Fruit fly (Drosophila melanogaster) whole organism, embryonic: ENCODE results near the gene Fpgs1.

Experiments used
- Aef1 ChIP-seq: fragments of 200-800 bp; sonication (Bioruptor generic); IDR thresholded peaks from 3 replicates; pipeline ENCODE4 v1.3.6; 2022; ENCODE audit warnings: missing biosample characterization, missing genetic modification characterization
- Atf-2 ChIP-seq: fragments of 200-800 bp; sonication (Bioruptor generic); optimal IDR thresholded peaks from 2 replicates; lab custom pipeline; 2016; ENCODE audit warnings: missing biosample characterization, missing genetic modification characterization
- Bdp1 ChIP-seq: fragments of 200-800 bp; sonication (Bioruptor generic); optimal IDR thresholded peaks from 3 replicates; lab custom pipeline; 2016; ENCODE audit warnings: missing biosample characterization, missing genetic modification characterization
- C15 ChIP-seq: fragments of 200-800 bp; sonication (Bioruptor generic); IDR thresholded peaks from 3 replicates; pipeline ENCODE4 v1.3.6; 2022; ENCODE audit warnings: missing biosample characterization, missing genetic modification characterization
- CG12659 ChIP-seq: fragments of 200-800 bp; sonication (Bioruptor generic); optimal IDR thresholded peaks from 3 replicates; lab custom pipeline; 2017; ENCODE audit warnings: mild to moderate bottlenecking, missing biosample characterization, missing genetic modification reagents, missing genetic modification characterization
- CG13775 ChIP-seq: fragments of 200-800 bp; sonication (Bioruptor generic); optimal IDR thresholded peaks from 3 replicates; lab custom pipeline; 2017; ENCODE audit warnings: missing biosample characterization, mild to moderate bottlenecking, missing genetic modification characterization
- CG15073 ChIP-seq: fragments of 200-800 bp; sonication (Bioruptor generic); optimal IDR thresholded peaks from 2 replicates; lab custom pipeline; 2016; ENCODE audit warnings: missing biosample characterization, missing genetic modification characterization
- CG15269 ChIP-seq: fragments of 200-800 bp; sonication (Bioruptor generic); optimal IDR thresholded peaks from 2 replicates; lab custom pipeline; 2018; ENCODE audit warnings: missing biosample characterization, mild to moderate bottlenecking, missing genetic modification characterization, moderate library complexity
- CG17359 ChIP-seq: fragments of 200-800 bp; sonication (Bioruptor generic); optimal IDR thresholded peaks from 3 replicates; lab custom pipeline; 2018; ENCODE audit warnings: missing biosample characterization, mild to moderate bottlenecking, missing genetic modification characterization, moderate library complexity
- CG17829 ChIP-seq: fragments of 200-800 bp; optimal IDR thresholded peaks from 2 replicates; lab custom pipeline; 2019; ENCODE audit warnings: missing biosample characterization, mild to moderate bottlenecking, missing genetic modification characterization, moderate library complexity
- CG1832 ChIP-seq: fragments of 200-800 bp; sonication (Bioruptor generic); optimal IDR thresholded peaks from 2 replicates; lab custom pipeline; 2017; ENCODE audit warnings: missing biosample characterization, mild to moderate bottlenecking, missing genetic modification characterization, inconsistent platforms
- CG18599 ChIP-seq: fragments of 200-800 bp; sonication (Bioruptor generic); optimal IDR thresholded peaks from 3 replicates; lab custom pipeline; 2017; ENCODE audit warnings: missing biosample characterization, missing genetic modification characterization, mild to moderate bottlenecking, moderate library complexity, missing genetic modification reagents
- CG34422 ChIP-seq: fragments of 200-800 bp; sonication (Bioruptor generic); IDR thresholded peaks from 3 replicates; pipeline ENCODE4 v1.3.6; 2022; ENCODE audit warnings: missing biosample characterization, missing genetic modification characterization
- CG43689 ChIP-seq: fragments of 200-800 bp; sonication (Bioruptor generic); IDR thresholded peaks from 2 replicates; pipeline ENCODE4 v1.3.6; 2022; ENCODE audit warnings: missing biosample characterization, missing genetic modification characterization
- CG6791 ChIP-seq: fragments of 200-800 bp; sonication (Bioruptor generic); IDR thresholded peaks from 3 replicates; pipeline ENCODE4 v1.3.6; 2022; ENCODE audit warnings: missing biosample characterization, missing genetic modification characterization; ENCODE audit not compliant: partially characterized antibody
- CG7839 ChIP-seq: fragments of 200-800 bp; sonication (Bioruptor generic); optimal IDR thresholded peaks from 3 replicates; lab custom pipeline; 2018; ENCODE audit warnings: missing biosample characterization, mild to moderate bottlenecking, missing genetic modification characterization, moderate library complexity
- CG7963 ChIP-seq: fragments of 200-800 bp; sonication (Bioruptor generic); IDR thresholded peaks from 3 replicates; pipeline ENCODE4 v1.3.6; 2022; ENCODE audit warnings: missing biosample characterization, missing genetic modification characterization; ENCODE audit not compliant: partially characterized antibody
- CG8924 ChIP-seq: fragments of 200-800 bp; optimal IDR thresholded peaks from 3 replicates; lab custom pipeline; 2019; ENCODE audit warnings: missing biosample characterization, mild to moderate bottlenecking, missing genetic modification characterization, moderate library complexity
- CG9727 ChIP-seq: fragments of 200-800 bp; sonication (Bioruptor generic); optimal IDR thresholded peaks from 3 replicates; lab custom pipeline; 2017; ENCODE audit warnings: missing biosample characterization, mild to moderate bottlenecking, missing genetic modification characterization
- Chrac-16 ChIP-seq: fragments of 200-800 bp; sonication (Bioruptor generic); optimal IDR thresholded peaks from 3 replicates; lab custom pipeline; 2016; ENCODE audit warnings: missing biosample characterization, missing genetic modification characterization
- Dek ChIP-seq: fragments of 200-800 bp; sonication (Bioruptor generic); optimal IDR thresholded peaks from 3 replicates; lab custom pipeline; 2019; ENCODE audit warnings: missing biosample characterization, mild to moderate bottlenecking, missing genetic modification characterization, moderate library complexity
- Gug ChIP-seq: fragments of 200-800 bp; sonication (Bioruptor generic); IDR thresholded peaks from 4 replicates; pipeline ENCODE4 v1.3.6; 2022; ENCODE audit warnings: missing biosample characterization, missing genetic modification characterization
- Lpt ChIP-seq: fragments of >200 bp; optimal IDR thresholded peaks from 2 replicates; lab custom pipeline; 2018; ENCODE audit warnings: missing biosample characterization, missing genetic modification characterization
- Pdp1 ChIP-seq, 2 experiments: fragments of 200-800 bp; sonication (Bioruptor generic); optimal IDR thresholded peaks; 3 replicates each; lab custom pipeline; 2016; ENCODE audit warnings: missing biosample characterization in 2 of 2, missing genetic modification characterization in 2 of 2, mild to moderate bottlenecking in 1 of 2, moderate library complexity in 1 of 2
- Sox102F ChIP-seq: fragments of 200-800 bp; sonication (Bioruptor generic); optimal IDR thresholded peaks from 2 replicates; lab custom pipeline; 2018; ENCODE audit warnings: missing biosample characterization, mild to moderate bottlenecking, missing genetic modification characterization, moderate library complexity
- Sry-β ChIP-seq: fragments of 200-800 bp; sonication (Bioruptor generic); optimal IDR thresholded peaks from 2 replicates; lab custom pipeline; 2018; ENCODE audit warnings: missing biosample characterization, mild to moderate bottlenecking, missing genetic modification characterization, moderate library complexity
- ato ChIP-seq: fragments of 200-800 bp; sonication (Bioruptor generic); IDR thresholded peaks from 2 replicates; pipeline ENCODE4 v1.3.6; 2022; ENCODE audit warnings: missing biosample characterization, missing genetic modification characterization; ENCODE audit not compliant: partially characterized antibody
- bsh ChIP-seq, 2 experiments: fragments of 200-800 bp; sonication (Bioruptor generic); optimal IDR thresholded peaks; 2 replicates each; lab custom pipeline; 2017 to 2018; ENCODE audit warnings: mild to moderate bottlenecking in 2 of 2, missing biosample characterization in 2 of 2, missing genetic modification characterization in 2 of 2, moderate library complexity in 1 of 2
- cg ChIP-seq: fragments of 200-800 bp; sonication (Bioruptor generic); optimal IDR thresholded peaks from 3 replicates; lab custom pipeline; 2019; ENCODE audit warnings: missing biosample characterization, mild to moderate bottlenecking, missing genetic modification characterization, moderate library complexity
- ci ChIP-seq: fragments of 200-800 bp; sonication (Bioruptor generic); IDR thresholded peaks from 3 replicates; pipeline ENCODE4 v1.3.6; 2022; ENCODE audit warnings: missing biosample characterization, missing genetic modification characterization
- eve ChIP-seq, 2 experiments: fragments of >200 bp; optimal IDR thresholded peaks; 2 replicates each; lab custom pipeline; 2017; ENCODE audit warnings: missing biosample characterization in 2 of 2, missing genetic modification characterization in 2 of 2
- ewg ChIP-seq: fragments of 200-800 bp; sonication (Bioruptor generic); optimal IDR thresholded peaks from 3 replicates; lab custom pipeline; 2017; ENCODE audit warnings: mild to moderate bottlenecking, missing biosample characterization, missing genetic modification reagents, missing genetic modification characterization
- fd96Cb ChIP-seq: fragments of 200-800 bp; sonication (Bioruptor generic); optimal IDR thresholded peaks from 2 replicates; lab custom pipeline; 2018; ENCODE audit warnings: missing biosample characterization, mild to moderate bottlenecking, missing genetic modification characterization, moderate library complexity
- gsb ChIP-seq: fragments of 200-800 bp; sonication (Bioruptor generic); IDR thresholded peaks from 2 replicates; pipeline ENCODE4 v1.3.6; 2022; ENCODE audit warnings: missing biosample characterization, missing genetic modification characterization
- hkb ChIP-seq, 2 experiments: fragments of 200-800 bp in 1 of 2; fragments of >200 bp in 1 of 2; sonication (Bioruptor generic) in 1 of 2; IDR thresholded peaks in 1 of 2; optimal IDR thresholded peaks in 1 of 2; 2 replicates each; pipeline versions ENCODE4 v1.3.6 to Lab custom; 2017 to 2022; ENCODE audit warnings: missing biosample characterization in 1 of 2, missing genetic modification characterization in 1 of 2
- kni ChIP-seq: fragments of 200-800 bp; sonication (Bioruptor generic); optimal IDR thresholded peaks from 3 replicates; lab custom pipeline; 2017; ENCODE audit warnings: mild to moderate bottlenecking, missing biosample characterization, missing genetic modification reagents, missing genetic modification characterization
- knrl ChIP-seq: fragments of 200-800 bp; sonication (Bioruptor generic); IDR thresholded peaks from 3 replicates; pipeline ENCODE4 v1.3.6; 2022; ENCODE audit warnings: missing biosample characterization, missing genetic modification characterization; ENCODE audit not compliant: partially characterized antibody
- lab ChIP-seq: fragments of 200-800 bp; sonication (Bioruptor generic); optimal IDR thresholded peaks from 3 replicates; lab custom pipeline; 2017; ENCODE audit warnings: missing biosample characterization, missing genetic modification characterization, mild to moderate bottlenecking, moderate library complexity, missing genetic modification reagents
- lmd ChIP-seq: fragments of 200-800 bp; sonication (Bioruptor generic); IDR thresholded peaks from 2 replicates; pipeline ENCODE4 v1.3.6; 2022; ENCODE audit warnings: missing biosample characterization, missing genetic modification characterization
- mld ChIP-seq: fragments of 200-800 bp; sonication (Bioruptor generic); IDR thresholded peaks from 3 replicates; pipeline ENCODE4 v1.3.6; 2022; ENCODE audit warnings: missing biosample characterization, missing genetic modification characterization; ENCODE audit not compliant: partially characterized antibody
- nom ChIP-seq: fragments of 200-800 bp; sonication (Bioruptor generic); optimal IDR thresholded peaks from 2 replicates; lab custom pipeline; 2017; ENCODE audit warnings: missing biosample characterization, missing genetic modification characterization, mild to moderate bottlenecking, moderate library complexity, missing genetic modification reagents
- pho ChIP-seq: fragments of 200-800 bp; sonication (Bioruptor generic); optimal IDR thresholded peaks from 2 replicates; lab custom pipeline; 2016; ENCODE audit warnings: missing biosample characterization, missing genetic modification characterization
- pita ChIP-seq: fragments of 200-800 bp; sonication (Bioruptor generic); optimal IDR thresholded peaks from 2 replicates; lab custom pipeline; 2017; ENCODE audit warnings: missing biosample characterization, mild to moderate bottlenecking, missing genetic modification characterization
- salm ChIP-seq: fragments of 200-800 bp; sonication (Bioruptor generic); optimal IDR thresholded peaks from 2 replicates; lab custom pipeline; 2018; ENCODE audit warnings: missing biosample characterization, mild to moderate bottlenecking, missing genetic modification characterization
- sens ChIP-seq: fragments of 200-800 bp; sonication (Bioruptor generic); peaks from one replicate; lab custom pipeline; 2016; ENCODE audit warnings: missing biosample characterization, missing genetic modification characterization
- shn ChIP-seq: fragments of 200-800 bp; sonication (Bioruptor generic); optimal IDR thresholded peaks from 3 replicates; lab custom pipeline; 2016; ENCODE audit warnings: missing biosample characterization, missing genetic modification characterization
- tin ChIP-seq: fragments of 200-800 bp; sonication (Bioruptor generic); optimal IDR thresholded peaks from 3 replicates; lab custom pipeline; 2016; ENCODE audit warnings: missing biosample characterization, missing genetic modification characterization

The Fpgs1 gene

DNA sequence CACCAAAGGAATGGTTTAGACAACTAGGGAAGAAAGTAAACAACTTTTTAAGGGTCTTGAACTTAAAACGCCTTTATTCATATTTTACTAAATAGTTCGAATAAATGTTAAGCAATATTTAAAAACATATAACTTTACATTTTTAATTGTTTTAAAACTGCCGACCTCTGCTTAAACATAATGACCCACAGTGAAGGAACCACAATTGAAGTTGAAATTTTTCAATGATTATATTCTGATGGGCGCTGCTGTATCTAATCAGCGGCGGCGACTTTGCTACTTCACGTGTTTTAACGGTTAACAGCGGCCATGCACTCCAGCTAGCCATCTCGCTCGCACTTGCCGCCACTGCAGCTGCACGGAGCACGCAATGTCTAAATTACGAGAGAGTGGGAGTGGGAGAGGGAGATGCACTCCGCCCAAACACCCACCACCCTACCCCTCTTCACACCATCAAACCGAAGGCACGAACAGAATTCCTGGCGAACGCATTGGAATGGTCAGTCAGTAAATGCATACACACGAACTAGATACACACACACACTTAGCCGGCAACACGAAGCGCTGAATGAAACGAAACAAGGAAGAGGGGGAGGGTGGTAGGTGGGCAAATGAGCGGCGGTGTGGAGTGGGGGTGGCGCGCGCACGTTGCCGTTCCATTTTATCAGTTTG, 32.8 kb upstream of the Fpgs1 start (continued):
- TF ChIP-seq shn (no peak), Atf-2 (GFP tag; lab: Kevin White, UChicago) (peak; percentile 16), fd96Cb (tag; lab: Kevin White, UChicago) (peak; percentile 73), Gug (0 out of 4 replicates have a peak, but pooled peaks have one; percentile 32), Pdp1 (GFP tag; optimal IDR thresholded peaks at IDR 0.05; lab: Kevin White, UChicago) (peak; percentile 16 to 45), CG34422 (GFP tag; lab: Robert Waterston, UW) (no peak), CG15269 (tag; lab: Kevin White, UChicago) (peak; percentile 77), Bdp1 (peak; percentile 18), cg (GFP tag; lab: Kevin White, UChicago) (peak; percentile 83), CG6791 (GFP tag; lab: Robert Waterston, UW) (peak; percentile 33; the same call in 1 of the 3 replicates), ato (GFP tag; lab: Robert Waterston, UW) (no peak), CG7839 (tag; lab: Kevin White, UChicago) (peak; percentile 83), tin (peak; percentile 21), CG17829 (tag; lab: Kevin White, UChicago) (peak; percentile 49), ci (no peak), salm (peak; percentile 28), bsh (GFP tag; optimal IDR thresholded peaks at IDR 0.05; lab: Kevin White, UChicago) (peak in 1 of 2 experiments; percentile 75), Chrac-16 (peak; percentile 1), CG7963 (GFP tag; lab: Robert Waterston, UW) (peak; percentile 34; the same call in 1 of the 3 replicates), CG18599 (GFP tag; lab: Kevin White, UChicago) (peak; percentile 63), C15 (GFP tag; lab: Robert Waterston, UW) (0 out of 3 replicates have a peak, but pooled peaks have one; percentile 13), nom (no peak), lmd (peak; percentile 54), CG13775 (GFP tag; lab: Kevin White, UChicago) (peak; percentile 40), kni (GFP tag; lab: Kevin White, UChicago) (peak; percentile 79), gsb (GFP tag; lab: Robert Waterston, UW) (peak; percentile 15; the same call in 1 of the 2 replicates), sens (peak; percentile 89), CG12659 (peak; percentile 63), Aef1 (GFP tag; lab: Robert Waterston, UW) (peak; percentile 52), CG43689 (GFP tag; lab: Robert Waterston, UW) (peak; percentile 27; the same call in 1 of the 2 replicates), lab (GFP tag; lab: Kevin White, UChicago) (peak; percentile 70), Dek (tag; lab: Kevin White, UChicago) (peak; percentile 31), pita (no peak), CG8924 (tag; lab: Kevin White, UChicago) (peak; percentile 67), mld (GFP tag; lab: Robert Waterston, UW) (no peak), ewg (GFP tag; lab: Kevin White, UChicago) (peak; percentile 18), CG17359 (tag; lab: Kevin White, UChicago) (peak; percentile 69), Sox102F (GFP tag; lab: Kevin White, UChicago) (peak; percentile 76), hkb (optimal IDR thresholded peaks at IDR 0.05; lab: Kevin White, UChicago) (no peak), hkb (GFP tag; IDR thresholded peaks at IDR 0.05; lab: Robert Waterston, UW) (peak; percentile 35; the same call in 1 of the 2 replicates), pho (GFP tag; lab: Kevin White, UChicago) (peak; percentile 11), Lpt (GFP tag; lab: Kevin White, UChicago) (no peak), CG1832 (GFP tag; lab: Kevin White, UChicago) (peak; percentile 72), knrl (GFP tag; lab: Robert Waterston, UW) (0 out of 3 replicates have a peak, but pooled peaks have one; percentile 29), CG15073 (GFP tag; lab: Kevin White, UChicago) (no peak), Sry-β (GFP tag; lab: Kevin White, UChicago) (peak; percentile 2), eve (GFP tag; optimal IDR thresholded peaks at IDR 0.05; lab: Kevin White, UChicago) (peak in 1 of 2 experiments; percentile 61), CG9727 (peak; percentile 47)
